Fruit fly (Drosophila melanogaster): ENCODE results near the gene CG13293.

The CG13293 gene

DNA sequence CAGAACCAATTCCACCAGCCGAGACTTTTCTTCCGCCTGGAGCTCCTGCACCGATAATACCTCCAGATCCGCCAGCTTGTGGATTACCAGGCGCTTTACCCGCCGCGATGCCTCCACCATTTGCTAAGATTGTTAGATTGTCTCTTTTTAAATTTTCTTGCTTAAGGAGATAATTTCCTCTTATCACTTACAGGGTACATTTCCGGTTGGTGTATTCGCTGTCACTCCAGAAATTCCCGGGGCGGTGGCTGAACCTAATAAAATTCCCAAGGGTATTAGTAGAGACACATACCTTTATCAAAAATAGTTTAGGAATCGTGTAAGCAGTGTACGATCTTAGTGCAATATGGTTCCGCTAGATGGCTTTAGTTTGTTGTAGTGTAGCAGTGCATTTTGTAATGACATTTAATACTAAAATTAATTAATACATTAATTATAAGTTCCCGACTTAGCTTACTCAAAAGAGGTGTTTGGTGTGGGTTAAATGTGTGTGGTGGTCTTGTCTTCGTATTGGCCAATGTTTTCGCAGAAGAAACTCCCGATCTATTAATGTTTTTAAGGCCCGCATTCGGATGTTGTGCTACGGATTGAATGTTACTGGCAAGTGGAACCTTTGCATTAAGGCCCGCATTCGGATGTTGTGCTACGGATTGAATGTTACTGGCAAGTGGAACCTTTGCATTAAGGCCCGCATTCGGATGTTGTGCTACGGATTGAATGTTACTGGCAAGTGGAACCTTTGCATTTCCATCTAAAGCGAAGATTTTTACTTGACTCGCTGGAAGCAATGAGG, 42.1 kb downstream of the CG13293 start (continued):
- peak; percentile 24 for TF ChIP-seq CG13123 (GFP tag; optimal IDR thresholded peaks at IDR 0.05)
- peak; percentile 26 for TF ChIP-seq Sox102F (GFP tag; optimal IDR thresholded peaks at IDR 0.05)
- peak; percentile 82 for TF ChIP-seq eyg (GFP tag; optimal IDR thresholded peaks at IDR 0.05)
- peak; percentile 73 for TF ChIP-seq stwl (tag; optimal IDR thresholded peaks at IDR 0.05)
- TF ChIP-seq CG31365 (tag; optimal IDR thresholded peaks at IDR 0.05), result peak; percentile 96
- no peak for TF ChIP-seq br (optimal IDR thresholded peaks at IDR 0.05)
- peak; percentile 24 for TF ChIP-seq D19A (tag; optimal IDR thresholded peaks at IDR 0.05)
- no peak for TF ChIP-seq CG7745 (tag; optimal IDR thresholded peaks at IDR 0.05)
- TF ChIP-seq CG12769 (tag; optimal IDR thresholded peaks at IDR 0.05), result peak; percentile 88
- peak; percentile 69; the same call in 1 of the 2 replicates for TF ChIP-seq CG10959 (GFP tag; IDR thresholded peaks at IDR 0.05)
- peak; percentile 84 for TF ChIP-seq pb (GFP tag; optimal IDR thresholded peaks at IDR 0.05)
- TF ChIP-seq Hmr (GFP tag; optimal IDR thresholded peaks at IDR 0.05), result peak; percentile 86
- peak; percentile 63 for TF ChIP-seq gsb-n (tag; optimal IDR thresholded peaks at IDR 0.05)
- no peak for TF ChIP-seq Gsc (GFP tag; IDR thresholded peaks at IDR 0.05)
- TF ChIP-seq gce (GFP tag; IDR thresholded peaks at IDR 0.05), result peak; percentile 94
- peak; percentile 62 for TF ChIP-seq Sry-β (GFP tag; optimal IDR thresholded peaks at IDR 0.05)
- TF ChIP-seq Poxn (GFP tag; IDR thresholded peaks at IDR 0.05), result no peak
- peak; percentile 52 for TF ChIP-seq grau (tag; optimal IDR thresholded peaks at IDR 0.05)
- peak; percentile 34 for TF ChIP-seq CG13424 (tag; optimal IDR thresholded peaks at IDR 0.05)
- peak; percentile 71 for TF ChIP-seq CG15011 (GFP tag; optimal IDR thresholded peaks at IDR 0.05)
- TF ChIP-seq CG43689 (GFP tag; IDR thresholded peaks at IDR 0.05), result peak; percentile 71
- TF ChIP-seq B-H1 (GFP tag; IDR thresholded peaks at IDR 0.05), result peak; percentile 70; the same call in 2 of the 3 replicates
- no peak for TF ChIP-seq fd3F (GFP tag; optimal IDR thresholded peaks at IDR 0.05)
- TF ChIP-seq dmrt99B (tag; optimal IDR thresholded peaks at IDR 0.05), result peak; percentile 55
- TF ChIP-seq Eip74EF (GFP tag; optimal IDR thresholded peaks at IDR 0.05), result peak in 1 of 2 experiments; percentile 63
- TF ChIP-seq trem (tag; optimal IDR thresholded peaks at IDR 0.05), result peak; percentile 41
- peak; percentile 34 for TF ChIP-seq CG12236 (GFP tag; optimal IDR thresholded peaks at IDR 0.05)
- peak; percentile 33 for TF ChIP-seq CHES-1-like (GFP tag; optimal IDR thresholded peaks at IDR 0.05)
- TF ChIP-seq usp (GFP tag; optimal IDR thresholded peaks at IDR 0.05), result no peak
- peak; percentile 84 for TF ChIP-seq mirr (GFP tag; optimal IDR thresholded peaks at IDR 0.05)
- TF ChIP-seq E2f2 (GFP tag; IDR thresholded peaks at IDR 0.05), result peak; percentile 64
- peak; percentile 89 for TF ChIP-seq CG1024 (GFP tag; IDR thresholded peaks at IDR 0.05)
- peak; percentile 69 for TF ChIP-seq CG17829 (tag; optimal IDR thresholded peaks at IDR 0.05)
- peak; percentile 53 for TF ChIP-seq CG15601 (tag; optimal IDR thresholded peaks at IDR 0.05)
- no peak; the same call in 1 of the 2 replicates for TF ChIP-seq CkIIα-i1 (GFP tag; IDR thresholded peaks at IDR 0.05)
- TF ChIP-seq Dfd (GFP tag; optimal IDR thresholded peaks at IDR 0.05), result peak in 1 of 2 experiments; percentile 83
- peak; percentile 40 for TF ChIP-seq CG8281 (tag; optimal IDR thresholded peaks at IDR 0.05)
- TF ChIP-seq CG11398 (GFP tag; optimal IDR thresholded peaks at IDR 0.05), result peak; percentile 55
- peak; percentile 17 for TF ChIP-seq pzg (GFP tag; optimal IDR thresholded peaks at IDR 0.05)
- peak; percentile 1 for TF ChIP-seq CG4617 (GFP tag; optimal IDR thresholded peaks at IDR 0.05; ENCODE audit: borderline replicate concordance)
- peak; percentile 89 for TF ChIP-seq bcd (GFP tag; optimal IDR thresholded peaks at IDR 0.05)
- no peak for TF ChIP-seq CG2678 (tag; optimal IDR thresholded peaks at IDR 0.05)
- TF ChIP-seq vfl (GFP tag; optimal IDR thresholded peaks at IDR 0.05), result no peak
- TF ChIP-seq sim (GFP tag; IDR thresholded peaks at IDR 0.05), result peak; percentile 82
- TF ChIP-seq tll (GFP tag; optimal IDR thresholded peaks at IDR 0.05), result peak in 1 of 2 experiments; percentile 81
- TF ChIP-seq Dad (GFP tag; optimal IDR thresholded peaks at IDR 0.05), result peak; percentile 81
- peak; percentile 75 for TF ChIP-seq CG8359 (GFP tag; optimal IDR thresholded peaks at IDR 0.05; ENCODE audit: borderline replicate concordance)
- TF ChIP-seq pan (optimal IDR thresholded peaks at IDR 0.05), result no peak
- TF ChIP-seq pan (GFP tag; optimal IDR thresholded peaks at IDR 0.05 in 1 of 2, IDR thresholded peaks at IDR 0.05 in 1 of 2), result peak in 1 of 2 experiments; percentile 88
